Fruit fly (Drosophila melanogaster): ENCODE data around the gene Rint1.

Rint1 gene

dm6 chr3L:7328567-7329253, 5.3 kb downstream of the Rint1 start, which contains the start of the genes mrva, CG42307 and mus312 (continued):
- TF ChIP-seq Dip3 (GFP tag; optimal IDR thresholded peaks at IDR 0.05) (peak; percentile 43), CG3281 (GFP tag; optimal IDR thresholded peaks at IDR 0.05) (peak; percentile 85), kah (GFP tag; optimal IDR thresholded peaks at IDR 0.05) (peak; percentile 87), Atf-2 (GFP tag; optimal IDR thresholded peaks at IDR 0.05) (peak; percentile 26), bcd (GFP tag; optimal IDR thresholded peaks at IDR 0.05) (peak; percentile 77), bsh (GFP tag; optimal IDR thresholded peaks at IDR 0.05) (peak in 1 of 2 experiments; percentile 92), CG4360 (GFP tag; IDR thresholded peaks at IDR 0.05) (peak; percentile 83), CG15696 (tag; optimal IDR thresholded peaks at IDR 0.05) (peak; percentile 89), cwo (GFP tag; optimal IDR thresholded peaks at IDR 0.05) (peak; percentile 78), cad (GFP tag; optimal IDR thresholded peaks at IDR 0.05) (no peak), crol (GFP tag; IDR thresholded peaks at IDR 0.05) (no peak), CG13296 (GFP tag; optimal IDR thresholded peaks at IDR 0.05) (peak; percentile 92), CG12236 (GFP tag; optimal IDR thresholded peaks at IDR 0.05) (no peak), klu (GFP tag; IDR thresholded peaks at IDR 0.05) (peak; percentile 56; the same call in 1 of the 2 replicates), Mad (GFP tag; optimal IDR thresholded peaks at IDR 0.05) (peak; percentile 41), croc (GFP tag; conservative IDR thresholded peaks at IDR 0.05) (peak; percentile 63), pita (GFP tag; optimal IDR thresholded peaks at IDR 0.05) (no peak), az2 (GFP tag; optimal IDR thresholded peaks at IDR 0.05) (peak; percentile 88), CG18476 (GFP tag; optimal IDR thresholded peaks at IDR 0.05) (peak; percentile 71), tx (GFP tag; optimal IDR thresholded peaks at IDR 0.05) (no peak), CG10267 (tag; optimal IDR thresholded peaks at IDR 0.05) (peak; percentile 86), pan (optimal IDR thresholded peaks at IDR 0.05) (no peak), pan (GFP tag; optimal IDR thresholded peaks at IDR 0.05 in 1 of 2, IDR thresholded peaks at IDR 0.05 in 1 of 2) (peak in 1 of 2 experiments; percentile 87), ranshi (GFP tag; IDR thresholded peaks at IDR 0.05) (peak; percentile 77; the same call in 1 of the 2 replicates), CG30020 (tag; optimal IDR thresholded peaks at IDR 0.05) (peak; percentile 88), exex (tag; optimal IDR thresholded peaks at IDR 0.05) (peak; percentile 93), lmd (GFP tag; IDR thresholded peaks at IDR 0.05) (peak; percentile 82), CG6254 (GFP tag; optimal IDR thresholded peaks at IDR 0.05) (no peak), Pdp1 (GFP tag; optimal IDR thresholded peaks at IDR 0.05) (peak; percentile 52 to 76), Myb (GFP tag; optimal IDR thresholded peaks at IDR 0.05) (peak; percentile 1), CG3065 (GFP tag; optimal IDR thresholded peaks at IDR 0.05) (peak; percentile 49), Dfd (GFP tag; optimal IDR thresholded peaks at IDR 0.05) (no peak), CG11696 (GFP tag; IDR thresholded peaks at IDR 0.05) (peak; percentile 52; the same call in 1 of the 2 replicates), CG10462 (GFP tag; optimal IDR thresholded peaks at IDR 0.05) (peak; percentile 72), Sin3A (optimal IDR thresholded peaks at IDR 0.05) (peak; percentile 43), CG7987 (GFP tag; optimal IDR thresholded peaks at IDR 0.05) (peak; percentile 31), CG7963 (GFP tag; IDR thresholded peaks at IDR 0.05; ENCODE audit: partially characterized antibody) (no peak), CG32532 (GFP tag; IDR thresholded peaks at IDR 0.05) (peak; percentile 91), zf30C (GFP tag; optimal IDR thresholded peaks at IDR 0.05) (peak; percentile 42), bowl (GFP tag; IDR thresholded peaks at IDR 0.05) (no peak), gcm (GFP tag; optimal IDR thresholded peaks at IDR 0.05) (peak; percentile 93), peb (GFP tag; IDR thresholded peaks at IDR 0.05) (peak; percentile 49; the same call in 1 of the 2 replicates), Dip2 (GFP tag; IDR thresholded peaks at IDR 0.05) (no peak), trem (tag; optimal IDR thresholded peaks at IDR 0.05) (peak; percentile 99), trh (GFP tag; optimal IDR thresholded peaks at IDR 0.05) (peak; percentile 32), CG15073 (GFP tag; optimal IDR thresholded peaks at IDR 0.05) (peak; percentile 41), CG16863 (GFP tag; optimal IDR thresholded peaks at IDR 0.05) (no peak), slbo (GFP tag; IDR thresholded peaks at IDR 0.05) (peak; percentile 91), Bdp1 (GFP tag; optimal IDR thresholded peaks at IDR 0.05) (peak; percentile 42), CG10654 (GFP tag; optimal IDR thresholded peaks at IDR 0.05) (peak; percentile 82), mam (GFP tag; optimal IDR thresholded peaks at IDR 0.05) (peak; percentile 51)

Measured in whole organism, embryonic.